Fruit fly (Drosophila melanogaster) whole organism, embryonic: ENCODE measurements around the gene Tre1.

Experiments
- Bgb ChIP-seq: fragments of 200-800 bp; sonication (Bioruptor generic); IDR thresholded peaks from 2 replicates; pipeline ENCODE4 v1.3.6; 2022; ENCODE audit warnings: missing biosample characterization, missing genetic modification characterization; ENCODE audit not compliant: partially characterized antibody
- Blimp-1 ChIP-seq: fragments of 200-800 bp; sonication (Bioruptor generic); optimal IDR thresholded peaks from 3 replicates; lab custom pipeline; 2018; ENCODE audit warnings: missing biosample characterization, missing genetic modification characterization, mild to moderate bottlenecking, moderate library complexity, missing genetic modification reagents
- CG10267 ChIP-seq: fragments of 200-800 bp; sonication (Bioruptor generic); optimal IDR thresholded peaks from 2 replicates; lab custom pipeline; 2018; ENCODE audit warnings: missing biosample characterization, mild to moderate bottlenecking, missing genetic modification characterization, moderate library complexity
- CG11093 ChIP-seq: fragments of 200-800 bp; sonication (Bioruptor generic); IDR thresholded peaks from 3 replicates; pipeline ENCODE4 v1.3.6; 2022; ENCODE audit warnings: missing biosample characterization, missing genetic modification characterization
- CG11247 ChIP-seq: fragments of 200-800 bp; sonication (Bioruptor generic); IDR thresholded peaks from 2 replicates; pipeline ENCODE4 v1.3.6; 2022; ENCODE audit warnings: missing biosample characterization, missing genetic modification characterization
- CG12071 ChIP-seq: fragments of 200-800 bp; sonication (Bioruptor generic); optimal IDR thresholded peaks from 3 replicates; lab custom pipeline; 2018; ENCODE audit warnings: missing biosample characterization, mild to moderate bottlenecking, missing genetic modification characterization
- CG12299 ChIP-seq: fragments of 200-800 bp; sonication (Bioruptor generic); optimal IDR thresholded peaks from 2 replicates; lab custom pipeline; 2018; ENCODE audit warnings: missing biosample characterization, mild to moderate bottlenecking, missing genetic modification characterization
- CG13287 ChIP-seq: fragments of 200-800 bp; sonication (Bioruptor generic); IDR thresholded peaks from 2 replicates; pipeline ENCODE4 v1.3.6; 2022; ENCODE audit warnings: missing biosample characterization, missing genetic modification characterization; ENCODE audit not compliant: partially characterized antibody
- CG14050 ChIP-seq: fragments of 200-800 bp; sonication (Bioruptor generic); IDR thresholded peaks from 3 replicates; pipeline ENCODE4 v1.3.6; 2022; ENCODE audit warnings: missing biosample characterization, missing genetic modification characterization
- CG15514 ChIP-seq: fragments of 200-800 bp; sonication (Bioruptor generic); optimal IDR thresholded peaks from 3 replicates; lab custom pipeline; 2017; ENCODE audit warnings: missing biosample characterization, missing genetic modification characterization, mild to moderate bottlenecking, moderate library complexity, missing genetic modification reagents
- CG17568 ChIP-seq: fragments of 200-800 bp; sonication (Bioruptor generic); optimal IDR thresholded peaks from 2 replicates; lab custom pipeline; 2018; ENCODE audit warnings: missing biosample characterization, mild to moderate bottlenecking, missing genetic modification characterization, moderate library complexity
- CG2129 ChIP-seq: fragments of 200-800 bp; sonication (Bioruptor generic); IDR thresholded peaks from 2 replicates; pipeline ENCODE4 v1.3.6; 2022; ENCODE audit warnings: missing biosample characterization, missing genetic modification characterization; ENCODE audit not compliant: partially characterized antibody
- CG30020 ChIP-seq: fragments of 200-800 bp; optimal IDR thresholded peaks from 2 replicates; lab custom pipeline; 2019; ENCODE audit warnings: missing biosample characterization, mild to moderate bottlenecking, missing genetic modification characterization, moderate library complexity
- CG32532 ChIP-seq: fragments of 200-800 bp; sonication (Bioruptor generic); IDR thresholded peaks from 2 replicates; pipeline ENCODE4 v1.3.6; 2022; ENCODE audit warnings: missing biosample characterization, missing genetic modification characterization
- CG3407 ChIP-seq: fragments of 200-800 bp; sonication (Bioruptor generic); optimal IDR thresholded peaks from 2 replicates; lab custom pipeline; 2018; ENCODE audit warnings: missing biosample characterization, mild to moderate bottlenecking, missing genetic modification characterization
- CG7786 ChIP-seq: fragments of 200-800 bp; sonication (Bioruptor generic); optimal IDR thresholded peaks from 2 replicates; lab custom pipeline; 2016; ENCODE audit warnings: missing biosample characterization, missing genetic modification characterization
- CG8478 ChIP-seq: fragments of >200 bp; optimal IDR thresholded peaks from 2 replicates; lab custom pipeline; 2018
- CG9797 ChIP-seq: fragments of 200-800 bp; sonication (Bioruptor generic); optimal IDR thresholded peaks from 3 replicates; lab custom pipeline; 2018; ENCODE audit warnings: missing biosample characterization, mild to moderate bottlenecking, missing genetic modification characterization
- D ChIP-seq, 2 experiments: fragments of 200-800 bp in 1 of 2; fragments of >200 bp in 1 of 2; sonication (Bioruptor generic) in 1 of 2; optimal IDR thresholded peaks; 2 replicates in 1 of 2; 3 replicates in 1 of 2; lab custom pipeline; 2017; ENCODE audit warnings: mild to moderate bottlenecking in 1 of 2, missing biosample characterization in 1 of 2, missing genetic modification characterization in 1 of 2, missing genetic modification reagents in 1 of 2
- Dp ChIP-seq: fragments of 200-800 bp; sonication (Bioruptor generic); optimal IDR thresholded peaks from 2 replicates; lab custom pipeline; 2018; ENCODE audit warnings: missing biosample characterization, mild to moderate bottlenecking, missing genetic modification characterization, moderate library complexity
- Hmr ChIP-seq: fragments of 200-800 bp; sonication (Bioruptor generic); optimal IDR thresholded peaks from 3 replicates; lab custom pipeline; 2017; ENCODE audit warnings: mild to moderate bottlenecking, missing biosample characterization, missing genetic modification reagents, missing genetic modification characterization
- MESR4 ChIP-seq: fragments of 200-800 bp; sonication (Bioruptor generic); optimal IDR thresholded peaks from 2 replicates; lab custom pipeline; 2018; ENCODE audit warnings: missing biosample characterization, mild to moderate bottlenecking, missing genetic modification characterization, moderate library complexity
- Meics ChIP-seq: fragments of 200-800 bp; sonication (Bioruptor generic); optimal IDR thresholded peaks from 2 replicates; lab custom pipeline; 2017; ENCODE audit warnings: missing biosample characterization, mild to moderate bottlenecking, missing genetic modification characterization
- NfI ChIP-seq: fragments of 200-800 bp; sonication (Bioruptor generic); optimal IDR thresholded peaks from 3 replicates; lab custom pipeline; 2018; ENCODE audit warnings: missing biosample characterization, mild to moderate bottlenecking, missing genetic modification characterization, moderate library complexity
- Oli ChIP-seq: fragments of 200-800 bp; sonication (Bioruptor generic); optimal IDR thresholded peaks from 2 replicates; lab custom pipeline; 2018; ENCODE audit warnings: missing biosample characterization, mild to moderate bottlenecking, missing genetic modification characterization, moderate library complexity
- Poxn ChIP-seq: fragments of 200-800 bp; sonication (Bioruptor generic); IDR thresholded peaks from 2 replicates; pipeline ENCODE4 v1.3.6; 2022; ENCODE audit warnings: missing biosample characterization, missing genetic modification characterization
- Side ChIP-seq: fragments of 200-800 bp; sonication (Bioruptor generic); optimal IDR thresholded peaks from 2 replicates; lab custom pipeline; 2016; ENCODE audit warnings: missing biosample characterization, missing genetic modification characterization
- Sry-β ChIP-seq: fragments of 200-800 bp; sonication (Bioruptor generic); optimal IDR thresholded peaks from 2 replicates; lab custom pipeline; 2018; ENCODE audit warnings: missing biosample characterization, mild to moderate bottlenecking, missing genetic modification characterization, moderate library complexity
- ac ChIP-seq: fragments of 200-800 bp; sonication (Bioruptor generic); optimal IDR thresholded peaks from 3 replicates; lab custom pipeline; 2017; ENCODE audit warnings: missing biosample characterization, mild to moderate bottlenecking, missing genetic modification characterization
- bigmax ChIP-seq: fragments of 200-800 bp; sonication (Bioruptor generic); optimal IDR thresholded peaks from 2 replicates; lab custom pipeline; 2018; ENCODE audit warnings: missing biosample characterization, mild to moderate bottlenecking, missing genetic modification characterization
- cato ChIP-seq: fragments of 200-800 bp; sonication (Bioruptor generic); optimal IDR thresholded peaks from 2 replicates; lab custom pipeline; 2016; ENCODE audit warnings: missing biosample characterization, missing genetic modification characterization, borderline replicate concordance
- corto ChIP-seq: fragments of 200-800 bp; sonication (Bioruptor generic); optimal IDR thresholded peaks from 2 replicates; lab custom pipeline; 2016; ENCODE audit warnings: missing biosample characterization, mild to moderate bottlenecking, missing genetic modification characterization, moderate library complexity
- cwo ChIP-seq: fragments of 200-800 bp; sonication (Bioruptor generic); optimal IDR thresholded peaks from 3 replicates; lab custom pipeline; 2017; ENCODE audit warnings: missing biosample characterization, missing genetic modification characterization, mild to moderate bottlenecking, moderate library complexity, missing genetic modification reagents
- dm ChIP-seq: fragments of 200-800 bp; sonication (Bioruptor generic); optimal IDR thresholded peaks from 3 replicates; lab custom pipeline; 2016; ENCODE audit warnings: missing biosample characterization, missing genetic modification characterization
- dpn ChIP-seq, 2 experiments: fragments of 200-800 bp; sonication (Bioruptor generic); optimal IDR thresholded peaks; 3 replicates each; lab custom pipeline; 2016; ENCODE audit warnings: missing biosample characterization in 2 of 2, missing genetic modification characterization in 2 of 2
- gfzf ChIP-seq: fragments of 200-800 bp; sonication (Bioruptor generic); optimal IDR thresholded peaks from 2 replicates; lab custom pipeline; 2016; ENCODE audit warnings: missing biosample characterization, mild to moderate bottlenecking, missing genetic modification characterization, moderate library complexity
- hbn ChIP-seq: fragments of 200-800 bp; sonication (Bioruptor generic); IDR thresholded peaks from 2 replicates; pipeline ENCODE4 v1.3.6; 2022; ENCODE audit warnings: missing biosample characterization, missing genetic modification characterization; ENCODE audit not compliant: partially characterized antibody
- jigr1 ChIP-seq: fragments of 200-800 bp; sonication (Bioruptor generic); IDR thresholded peaks from 3 replicates; pipeline ENCODE4 v1.3.6; 2022; ENCODE audit warnings: missing biosample characterization, missing genetic modification characterization
- knrl ChIP-seq: fragments of 200-800 bp; sonication (Bioruptor generic); IDR thresholded peaks from 3 replicates; pipeline ENCODE4 v1.3.6; 2022; ENCODE audit warnings: missing biosample characterization, missing genetic modification characterization; ENCODE audit not compliant: partially characterized antibody
- lab ChIP-seq: fragments of 200-800 bp; sonication (Bioruptor generic); optimal IDR thresholded peaks from 3 replicates; lab custom pipeline; 2017; ENCODE audit warnings: missing biosample characterization, missing genetic modification characterization, mild to moderate bottlenecking, moderate library complexity, missing genetic modification reagents
- nerfin-1 ChIP-seq: fragments of 200-800 bp; sonication (Bioruptor generic); optimal IDR thresholded peaks from 3 replicates; lab custom pipeline; 2019; ENCODE audit warnings: missing biosample characterization, mild to moderate bottlenecking, missing genetic modification characterization, moderate library complexity
- otp ChIP-seq: fragments of 200-800 bp; sonication (Bioruptor generic); IDR thresholded peaks from 3 replicates; pipeline ENCODE4, ENCODE4 v1.3.6; 2022; ENCODE audit warnings: missing biosample characterization, missing genetic modification characterization
- p53 ChIP-seq: fragments of 200-800 bp; sonication (Bioruptor generic); optimal IDR thresholded peaks from 2 replicates; lab custom pipeline; 2016; ENCODE audit warnings: missing biosample characterization, missing genetic modification characterization
- pzg ChIP-seq: fragments of 200-800 bp; sonication (Bioruptor generic); optimal IDR thresholded peaks from 3 replicates; lab custom pipeline; 2018; ENCODE audit warnings: missing biosample characterization, mild to moderate bottlenecking, missing genetic modification characterization, moderate library complexity
- run ChIP-seq: fragments of 200-800 bp; sonication (Bioruptor generic); optimal IDR thresholded peaks from 3 replicates; lab custom pipeline; 2018; ENCODE audit warnings: missing biosample characterization, mild to moderate bottlenecking, missing genetic modification characterization
- slbo ChIP-seq: fragments of 200-800 bp; sonication (Bioruptor generic); IDR thresholded peaks from 2 replicates; pipeline ENCODE4 v1.3.6; 2022; ENCODE audit warnings: missing biosample characterization, missing genetic modification characterization
- so ChIP-seq: fragments of 200-800 bp; sonication (Bioruptor generic); IDR thresholded peaks from 3 replicates; pipeline ENCODE4 v1.3.6; 2022; ENCODE audit warnings: missing biosample characterization, missing genetic modification characterization
- tx ChIP-seq: fragments of 200-800 bp; sonication (Bioruptor generic); optimal IDR thresholded peaks from 2 replicates; lab custom pipeline; 2016; ENCODE audit warnings: missing biosample characterization, missing genetic modification characterization
- wor ChIP-seq: fragments of 200-800 bp; sonication (Bioruptor generic); IDR thresholded peaks from 2 replicates; pipeline ENCODE4 v1.3.6; 2022; ENCODE audit warnings: missing biosample characterization, missing genetic modification characterization

The Tre1 gene

dm6 chrX:5665902-5666301, 13.9 kb downstream of the Tre1 start, which contains the start of the genes Sirt4 and CG4119 (continued):
- TF ChIP-seq CG15514 (peak; percentile 95), wor (GFP tag; lab: Robert Waterston, UW) (no peak), dpn (GFP tag; optimal IDR thresholded peaks at IDR 0.05; lab: Kevin White, UChicago) (peak in 1 of 2 experiments; percentile 8), Bgb (GFP tag; lab: Robert Waterston, UW) (peak; percentile 99), Hmr (peak; percentile 40), CG8478 (lab: Kevin White, UChicago) (peak; percentile 30), Meics (no peak), cato (no peak), bigmax (GFP tag; lab: Kevin White, UChicago) (no peak), p53 (no peak), pzg (GFP tag; lab: Kevin White, UChicago) (peak; percentile 93), CG30020 (tag; lab: Kevin White, UChicago) (peak; percentile 5), CG12299 (tag; lab: Kevin White, UChicago) (no peak), cwo (GFP tag; lab: Kevin White, UChicago) (no peak), CG13287 (GFP tag; lab: Robert Waterston, UW) (peak; percentile 96), tx (GFP tag; lab: Kevin White, UChicago) (peak; percentile 26), Dp (GFP tag; lab: Kevin White, UChicago) (peak; percentile 52), Side (GFP tag; lab: Kevin White, UChicago) (peak; percentile 16), run (tag; lab: Kevin White, UChicago) (no peak), CG32532 (GFP tag; lab: Robert Waterston, UW) (peak; percentile 58; the same call in 1 of the 2 replicates), MESR4 (peak; percentile 92), D (optimal IDR thresholded peaks at IDR 0.05; lab: Kevin White, UChicago) (peak; percentile 16), D (GFP tag; optimal IDR thresholded peaks at IDR 0.05; lab: Kevin White, UChicago) (no peak), CG12071 (GFP tag; lab: Kevin White, UChicago) (no peak), CG3407 (no peak), CG10267 (tag; lab: Kevin White, UChicago) (peak; percentile 41), corto (GFP tag; lab: Kevin White, UChicago) (no peak), CG14050 (GFP tag; lab: Robert Waterston, UW) (no peak), dm (GFP tag; lab: Kevin White, UChicago) (peak; percentile 64), jigr1 (GFP tag; lab: Robert Waterston, UW) (no peak), ac (no peak), CG2129 (GFP tag; lab: Robert Waterston, UW) (peak; percentile 92), CG17568 (GFP tag; lab: Kevin White, UChicago) (no peak), knrl (GFP tag; lab: Robert Waterston, UW) (peak; percentile 95), Blimp-1 (GFP tag; lab: Kevin White, UChicago) (no peak), Poxn (GFP tag; lab: Robert Waterston, UW) (no peak), CG7786 (GFP tag; lab: Kevin White, UChicago) (peak; percentile 19), NfI (no peak), Sry-β (GFP tag; lab: Kevin White, UChicago) (peak; percentile 11), CG11093 (GFP tag; lab: Robert Waterston, UW) (no peak), CG11247 (GFP tag; lab: Robert Waterston, UW) (peak; percentile 36; the same call in 1 of the 2 replicates), slbo (GFP tag; lab: Robert Waterston, UW) (peak; percentile 54; the same call in 1 of the 2 replicates), Oli (no peak), CG9797 (peak; percentile 32), so (GFP tag; lab: Robert Waterston, UW) (no peak), gfzf (GFP tag; lab: Kevin White, UChicago) (peak; percentile 29), nerfin-1 (peak; percentile 31), hbn (GFP tag; lab: Robert Waterston, UW) (peak; percentile 90), otp (GFP tag; lab: Robert Waterston, UW) (no peak), lab (peak; percentile 28)
